Fruit fly (Drosophila melanogaster) whole organism, pupa: Measurements from ENCODE around the gene CG13784.

Experiments used
- CG10348 ChIP-seq: fragments of 200-800 bp; sonication (Bioruptor generic); IDR thresholded peaks from 2 replicates; pipeline ENCODE4 v1.3.6; 2022; ENCODE audit warnings: missing biosample characterization, missing genetic modification characterization
- CG12605 ChIP-seq: fragments of 200-800 bp; sonication (Bioruptor generic); IDR thresholded peaks from 2 replicates; pipeline ENCODE4 v1.3.6; 2022; ENCODE audit warnings: missing biosample characterization, missing genetic modification characterization
- CG13204 ChIP-seq: fragments of 200-800 bp; sonication (Bioruptor generic); optimal IDR thresholded peaks from 2 replicates; lab custom pipeline; 2018; ENCODE audit warnings: missing biosample characterization, mild to moderate bottlenecking, missing genetic modification characterization, moderate library complexity
- CG14655 ChIP-seq: fragments of 200-800 bp; sonication (Bioruptor generic); optimal IDR thresholded peaks from 3 replicates; lab custom pipeline; 2017; ENCODE audit warnings: mild to moderate bottlenecking, missing biosample characterization, missing genetic modification reagents, missing genetic modification characterization
- CG15710 ChIP-seq: fragments of 200-800 bp; sonication (Bioruptor generic); optimal IDR thresholded peaks from 2 replicates; lab custom pipeline; 2018; ENCODE audit warnings: missing biosample characterization, mild to moderate bottlenecking, missing genetic modification characterization, moderate library complexity
- CG17806 ChIP-seq: fragments of 200-800 bp; sonication (Bioruptor generic); optimal IDR thresholded peaks from 2 replicates; lab custom pipeline; 2018; ENCODE audit warnings: missing biosample characterization, mild to moderate bottlenecking, missing genetic modification characterization, moderate library complexity
- CG32121 ChIP-seq: fragments of 200-800 bp; sonication (Bioruptor generic); IDR thresholded peaks from 2 replicates; pipeline ENCODE4 v1.3.6; 2022; ENCODE audit warnings: missing biosample characterization, missing genetic modification characterization
- CG34367 ChIP-seq: fragments of 200-800 bp; sonication (Bioruptor generic); optimal IDR thresholded peaks from 2 replicates; lab custom pipeline; 2018; ENCODE audit warnings: missing biosample characterization, mild to moderate bottlenecking, missing genetic modification characterization
- CG4496 ChIP-seq: fragments of 200-800 bp; sonication (Bioruptor generic); IDR thresholded peaks from 3 replicates; pipeline ENCODE4 v1.3.6; 2022; ENCODE audit warnings: missing biosample characterization, missing genetic modification characterization
- CG8159 ChIP-seq: fragments of 200-800 bp; sonication (Bioruptor generic); optimal IDR thresholded peaks from 3 replicates; lab custom pipeline; 2018; ENCODE audit warnings: missing biosample characterization, mild to moderate bottlenecking, missing genetic modification characterization, moderate library complexity
- CG8301 ChIP-seq: fragments of 200-800 bp; sonication (Bioruptor generic); optimal IDR thresholded peaks from 2 replicates; lab custom pipeline; 2018; ENCODE audit warnings: missing biosample characterization, mild to moderate bottlenecking, missing genetic modification characterization
- CG9948 ChIP-seq: fragments of 200-800 bp; sonication (Bioruptor generic); optimal IDR thresholded peaks from 2 replicates; lab custom pipeline; 2018; ENCODE audit warnings: missing biosample characterization, mild to moderate bottlenecking, missing genetic modification characterization, moderate library complexity
- D1 ChIP-seq: fragments of 200-800 bp; sonication (Bioruptor generic); optimal IDR thresholded peaks from 2 replicates; lab custom pipeline; 2018; ENCODE audit warnings: missing biosample characterization, mild to moderate bottlenecking, missing genetic modification characterization, moderate library complexity
- EcR ChIP-seq: fragments of 200-800 bp; sonication (Bioruptor generic); optimal IDR thresholded peaks from 3 replicates; lab custom pipeline; 2019; ENCODE audit warnings: missing biosample characterization, missing genetic modification characterization, mild to moderate bottlenecking, moderate library complexity, missing genetic modification reagents
- Ets98B ChIP-seq: fragments of 200-800 bp; sonication (Bioruptor generic); IDR thresholded peaks from 2 replicates; pipeline ENCODE4 v1.3.6; 2022; ENCODE audit warnings: missing biosample characterization, missing genetic modification characterization
- Pif1A ChIP-seq: fragments of 200-800 bp; sonication (Bioruptor generic); optimal IDR thresholded peaks from 3 replicates; lab custom pipeline; 2016; ENCODE audit warnings: missing biosample characterization, missing genetic modification characterization
- Pif1B ChIP-seq: fragments of 200-800 bp; sonication (Bioruptor generic); optimal IDR thresholded peaks from 3 replicates; lab custom pipeline; 2016; ENCODE audit warnings: missing biosample characterization, missing genetic modification characterization
- Snoo ChIP-seq: fragments of 200-800 bp; sonication (Bioruptor generic); optimal IDR thresholded peaks from 3 replicates; lab custom pipeline; 2017; ENCODE audit warnings: missing biosample characterization, mild to moderate bottlenecking, missing genetic modification characterization, inconsistent platforms
- fd96Ca ChIP-seq: fragments of 200-800 bp; sonication (Bioruptor generic); IDR thresholded peaks from 3 replicates; pipeline ENCODE4 v1.3.6; 2022; ENCODE audit warnings: missing biosample characterization, missing genetic modification characterization
- gl ChIP-seq: fragments of 200-800 bp; sonication (Bioruptor generic); optimal IDR thresholded peaks from 2 replicates; lab custom pipeline; 2018; ENCODE audit warnings: missing biosample characterization, mild to moderate bottlenecking, missing genetic modification characterization
- rn ChIP-seq: fragments of 200-800 bp; sonication (Bioruptor generic); IDR thresholded peaks from 2 replicates; pipeline ENCODE4 v1.3.6; 2022; ENCODE audit warnings: missing biosample characterization, missing genetic modification characterization

The CG13784 gene

dm6 chr2L:7260251-7260650 is 40.4 kb upstream of the CG13784 start:
- TF ChIP-seq CG32121 (no peak), Pif1A (no peak), Ets98B (GFP tag; lab: Robert Waterston, UW) (0 out of 2 replicates have a peak, but pooled peaks have one; percentile 6)

- TF ChIP-seq CG8301 (tag; lab: Kevin White, UChicago): no peak
- no peak for TF ChIP-seq D1 (tag; lab: Kevin White, UChicago)
- TF ChIP-seq CG10348 (GFP tag; lab: Robert Waterston, UW): no peak
- TF ChIP-seq EcR (GFP tag; lab: Kevin White, UChicago): no peak
- no peak for TF ChIP-seq Snoo (tag; lab: Kevin White, UChicago)
- TF ChIP-seq CG15710 (tag; lab: Kevin White, UChicago): no peak
- no peak for TF ChIP-seq Pif1B (GFP tag; lab: Kevin White, UChicago)
- TF ChIP-seq Ets98B (GFP tag; lab: Robert Waterston, UW): no peak
- no peak for TF ChIP-seq CG9948 (tag; lab: Kevin White, UChicago)
- no peak for TF ChIP-seq CG32121
- TF ChIP-seq CG13204 (GFP tag; lab: Kevin White, UChicago): no peak
- no peak for TF ChIP-seq CG17806 (tag; lab: Kevin White, UChicago)
- no peak for TF ChIP-seq rn
- TF ChIP-seq Pif1A: no peak
- no peak for TF ChIP-seq gl
- TF ChIP-seq CG14655 (GFP tag; lab: Kevin White, UChicago): no peak
- no peak for TF ChIP-seq CG34367 (tag; lab: Kevin White, UChicago)
Measured at dm6 chr2L:7259500-7259899, 39.7 kb upstream of the CG13784 start.

dm6 chr2L:7258105-7258504 is 38.3 kb upstream of the CG13784 start:
- TF ChIP-seq fd96Ca (GFP tag; lab: Robert Waterston, UW): no peak
- no peak for TF ChIP-seq CG12605 (GFP tag; lab: Robert Waterston, UW)
- no peak for TF ChIP-seq CG15710 (tag; lab: Kevin White, UChicago)
- TF ChIP-seq CG8159 (tag; lab: Kevin White, UChicago): no peak
- no peak for TF ChIP-seq CG13204 (GFP tag; lab: Kevin White, UChicago)
- TF ChIP-seq CG4496 (GFP tag; lab: Robert Waterston, UW): no peak
- TF ChIP-seq CG32121: no peak
- no peak for TF ChIP-seq Ets98B (GFP tag; lab: Robert Waterston, UW)
- peak; percentile 20 for TF ChIP-seq Snoo (tag; lab: Kevin White, UChicago)
- TF ChIP-seq Pif1B (GFP tag; lab: Kevin White, UChicago): no peak
- peak; percentile 59 for TF ChIP-seq D1 (tag; lab: Kevin White, UChicago)
- TF ChIP-seq rn: no peak

dm6 chr2L:7257212-7257611 is 37.4 kb upstream of the CG13784 start, which contains the start of gene CG31909:
TSS of gene CG31909 (plus strand) at chr2L:7257512.
- TF ChIP-seq CG8301 (tag; lab: Kevin White, UChicago): no peak
- no peak for TF ChIP-seq CG13204 (GFP tag; lab: Kevin White, UChicago)
- TF ChIP-seq Snoo (tag; lab: Kevin White, UChicago): no peak
- TF ChIP-seq EcR (GFP tag; lab: Kevin White, UChicago): no peak
- TF ChIP-seq CG9948 (tag; lab: Kevin White, UChicago): no peak
- TF ChIP-seq Ets98B (GFP tag; lab: Robert Waterston, UW): no peak
- no peak for TF ChIP-seq CG17806 (tag; lab: Kevin White, UChicago)
- no peak for TF ChIP-seq fd96Ca (GFP tag; lab: Robert Waterston, UW)
- no peak for TF ChIP-seq CG12605 (GFP tag; lab: Robert Waterston, UW)
- no peak for TF ChIP-seq CG32121
- TF ChIP-seq Pif1B (GFP tag; lab: Kevin White, UChicago): no peak
- TF ChIP-seq CG4496 (GFP tag; lab: Robert Waterston, UW): no peak

dm6 chr2L:7256144-7256543 is 36.3 kb upstream of the CG13784 start:
- TF ChIP-seq EcR (GFP tag; lab: Kevin White, UChicago) (no peak), CG13204 (GFP tag; lab: Kevin White, UChicago) (no peak), CG12605 (GFP tag; lab: Robert Waterston, UW) (no peak), CG17806 (tag; lab: Kevin White, UChicago) (no peak), CG4496 (GFP tag; lab: Robert Waterston, UW) (no peak), CG14655 (GFP tag; lab: Kevin White, UChicago) (no peak)

dm6 chr2L:7254712-7255183 is 34.9 kb upstream of the CG13784 start:
- no peak for TF ChIP-seq CG8159 (tag; lab: Kevin White, UChicago)
- no peak for TF ChIP-seq Ets98B (GFP tag; lab: Robert Waterston, UW)
- TF ChIP-seq CG13204 (GFP tag; lab: Kevin White, UChicago): no peak
- TF ChIP-seq EcR (GFP tag; lab: Kevin White, UChicago): no peak
- no peak for TF ChIP-seq CG12605 (GFP tag; lab: Robert Waterston, UW)
- no peak for TF ChIP-seq rn
- no peak for TF ChIP-seq fd96Ca (GFP tag; lab: Robert Waterston, UW)
- TF ChIP-seq D1 (tag; lab: Kevin White, UChicago): no peak
- no peak for TF ChIP-seq Snoo (tag; lab: Kevin White, UChicago)
- TF ChIP-seq CG14655 (GFP tag; lab: Kevin White, UChicago): no peak
- no peak for TF ChIP-seq gl
- no peak for TF ChIP-seq Pif1B (GFP tag; lab: Kevin White, UChicago)
- no peak for TF ChIP-seq CG10348 (GFP tag; lab: Robert Waterston, UW)
- no peak for TF ChIP-seq CG34367 (tag; lab: Kevin White, UChicago)
- TF ChIP-seq CG4496 (GFP tag; lab: Robert Waterston, UW): no peak
- TF ChIP-seq Pif1A: no peak
- TF ChIP-seq CG8301 (tag; lab: Kevin White, UChicago): no peak
